Worm (Caenorhabditis elegans) whole organism, L3 larva: ENCODE data around the gene srx-73.

Source experiments
- R02D3.7 ChIP-seq: fragments of 150-350 bp; optimal IDR thresholded peaks from 2 replicates; lab custom pipeline; 2014; ENCODE audit warnings: missing biosample characterization, missing genetic modification characterization
- ZK546.5 ChIP-seq: sonication (generic microtip); optimal IDR thresholded peaks from 2 replicates; lab custom pipeline; 2017; ENCODE audit warnings: missing biosample characterization, missing genetic modification characterization
- aly-2 ChIP-seq: fragments of 150-350 bp; optimal IDR thresholded peaks from 2 replicates; lab custom pipeline; 2014; ENCODE audit warnings: missing biosample characterization, missing genetic modification characterization
- ama-1 ChIP-seq: fragments of 150-350 bp; optimal IDR thresholded peaks from 2 replicates; lab custom pipeline; 2018
- ceh-16 ChIP-seq: sonication (generic microtip); optimal IDR thresholded peaks from 2 replicates; lab custom pipeline; 2017; ENCODE audit warnings: missing biosample characterization, missing genetic modification characterization
- ceh-28 ChIP-seq: fragments of 150-350 bp; optimal IDR thresholded peaks from 2 replicates; lab custom pipeline; 2014; ENCODE audit warnings: missing biosample characterization, missing genetic modification reagents, missing genetic modification characterization
- ceh-82 ChIP-seq: fragments of 150-350 bp; optimal IDR thresholded peaks from 2 replicates; lab custom pipeline; 2014; ENCODE audit warnings: missing biosample characterization, missing genetic modification characterization
- daf-12 ChIP-seq: fragments of 150-350 bp; optimal IDR thresholded peaks from 2 replicates; lab custom pipeline; 2014; ENCODE audit warnings: missing biosample characterization, missing genetic modification reagents, missing genetic modification characterization
- egl-27 ChIP-seq: sonication (generic microtip); optimal IDR thresholded peaks from 4 replicates; lab custom pipeline; 2017; ENCODE audit warnings: missing biosample characterization, missing genetic modification reagents, missing genetic modification characterization
- egl-5 ChIP-seq: fragments of 150-350 bp; optimal IDR thresholded peaks from 2 replicates; lab custom pipeline; 2017; ENCODE audit warnings: missing biosample characterization, missing genetic modification reagents, missing genetic modification characterization, inconsistent platforms
- elt-1 ChIP-seq: fragments of 150-350 bp; optimal IDR thresholded peaks from 2 replicates; lab custom pipeline; 2014; ENCODE audit warnings: missing biosample characterization, missing genetic modification characterization
- elt-2 ChIP-seq: sonication (generic microtip); optimal IDR thresholded peaks from 2 replicates; lab custom pipeline; 2016; ENCODE audit warnings: missing genetic modification reagents, mild to moderate bottlenecking, missing genetic modification characterization, missing compliant biosample characterization
- elt-3 ChIP-seq, 3 experiments: fragments of 150-350 bp in 1 of 3; sonication (generic microtip) in 2 of 3; optimal IDR thresholded peaks; 2 replicates in 2 of 3; 4 replicates in 1 of 3; lab custom pipeline; 2014 to 2017; ENCODE audit warnings: missing biosample characterization in 3 of 3, missing genetic modification characterization in 3 of 3
- eor-1 ChIP-seq, 2 experiments: fragments of 150-350 bp; optimal IDR thresholded peaks; 2 replicates each; lab custom pipeline; 2014 to 2018; ENCODE audit warnings: missing biosample characterization in 2 of 2, missing genetic modification characterization in 2 of 2
- fkh-2 ChIP-seq: fragments of 150-350 bp; optimal IDR thresholded peaks from 2 replicates; lab custom pipeline; 2014; ENCODE audit warnings: missing biosample characterization, missing genetic modification reagents, missing genetic modification characterization
- fos-1 ChIP-seq: fragments of 150-350 bp; optimal IDR thresholded peaks from 2 replicates; lab custom pipeline; 2014; ENCODE audit warnings: missing biosample characterization, missing genetic modification characterization
- lin-15B ChIP-seq: fragments of 150-350 bp; optimal IDR thresholded peaks from 2 replicates; lab custom pipeline; 2014; ENCODE audit warnings: missing biosample characterization, missing genetic modification characterization
- lsy-12 ChIP-seq: sonication (generic microtip); optimal IDR thresholded peaks from 2 replicates; lab custom pipeline; 2016; ENCODE audit warnings: mild to moderate bottlenecking, missing genetic modification characterization, missing compliant biosample characterization
- mdl-1 ChIP-seq: fragments of 150-350 bp; optimal IDR thresholded peaks from 2 replicates; lab custom pipeline; 2014; ENCODE audit warnings: missing biosample characterization, missing genetic modification characterization
- mml-1 ChIP-seq: fragments of 150-350 bp; sonication (generic microtip); optimal IDR thresholded peaks from 3 replicates; lab custom pipeline; 2014; ENCODE audit warnings: missing biosample characterization, missing genetic modification characterization
- nfya-1 ChIP-seq: sonication (generic microtip); optimal IDR thresholded peaks from 2 replicates; lab custom pipeline; 2017; ENCODE audit warnings: missing genetic modification characterization, mild to moderate bottlenecking, missing compliant biosample characterization, antibody characterized with exemption, moderate library complexity; ENCODE audit not compliant: insufficient read depth
- nhr-23 ChIP-seq: fragments of 150-350 bp; optimal IDR thresholded peaks from 2 replicates; lab custom pipeline; 2014; ENCODE audit warnings: missing biosample characterization, missing genetic modification reagents, missing genetic modification characterization
- nhr-237 ChIP-seq: fragments of 150-350 bp; optimal IDR thresholded peaks from 2 replicates; lab custom pipeline; 2014; ENCODE audit warnings: missing biosample characterization, missing genetic modification characterization
- nhr-25 ChIP-seq: sonication (generic microtip); optimal IDR thresholded peaks from 2 replicates; lab custom pipeline; 2017; ENCODE audit warnings: missing biosample characterization, missing genetic modification characterization
- nhr-43 ChIP-seq: sonication (generic microtip); optimal IDR thresholded peaks from 2 replicates; lab custom pipeline; 2016; ENCODE audit warnings: mild to moderate bottlenecking, missing genetic modification characterization, missing compliant biosample characterization; ENCODE audit not compliant: poor library complexity, severe bottlenecking
- nhr-76 ChIP-seq: fragments of 150-350 bp; sonication (generic microtip); optimal IDR thresholded peaks from 5 replicates; lab custom pipeline; 2014; ENCODE audit warnings: missing biosample characterization, missing genetic modification characterization
- nhr-77 ChIP-seq: fragments of 150-350 bp; optimal IDR thresholded peaks from 2 replicates; lab custom pipeline; 2014; ENCODE audit warnings: missing biosample characterization, missing genetic modification characterization
- pqm-1 ChIP-seq: fragments of 150-350 bp; optimal IDR thresholded peaks from 2 replicates; lab custom pipeline; 2017; ENCODE audit warnings: missing biosample characterization, missing genetic modification characterization, inconsistent platforms
- skn-1 ChIP-seq: fragments of 150-350 bp; optimal IDR thresholded peaks from 2 replicates; lab custom pipeline; 2014; ENCODE audit warnings: missing biosample characterization, missing genetic modification characterization
- snpc-4 ChIP-seq: fragments of 150-350 bp; optimal IDR thresholded peaks from 2 replicates; lab custom pipeline; 2014; ENCODE audit warnings: missing biosample characterization, missing genetic modification characterization
- tbx-2 ChIP-seq: sonication (generic microtip); optimal IDR thresholded peaks from 2 replicates; lab custom pipeline; 2016; ENCODE audit warnings: mild to moderate bottlenecking, missing genetic modification characterization, missing compliant biosample characterization
- unc-62 ChIP-seq: fragments of 150-350 bp; sonication (generic microtip); optimal IDR thresholded peaks from 4 replicates; lab custom pipeline; 2014; ENCODE audit warnings: missing biosample characterization, missing genetic modification reagents, missing genetic modification characterization
- zag-1 ChIP-seq: fragments of 150-350 bp; optimal IDR thresholded peaks from 2 replicates; lab custom pipeline; 2014; ENCODE audit warnings: missing biosample characterization, missing genetic modification characterization
- ztf-11 ChIP-seq: fragments of 150-350 bp; optimal IDR thresholded peaks from 2 replicates; lab custom pipeline; 2014; ENCODE audit warnings: missing biosample characterization, missing genetic modification characterization
- ztf-4 ChIP-seq: fragments of 150-350 bp; optimal IDR thresholded peaks from 2 replicates; lab custom pipeline; 2014; ENCODE audit warnings: missing biosample characterization, missing genetic modification characterization

srx-73 gene

ce11 chrV:4648527-4648926 lies 17.0 kb downstream of the srx-73 start, which contains the start of gene F41F3.8:
Gene F41F3.8, plus strand, starts transcription at chrV:4648827.
- no peak for TF ChIP-seq fkh-2 (tag; lab: Kevin White, UChicago)
- TF ChIP-seq elt-3 (tag; optimal IDR thresholded peaks at IDR 0.05; lab: Kevin White, UChicago), result peak in 1 of 3 experiments; percentile 20
- TF ChIP-seq ztf-11 (tag; lab: Kevin White, UChicago), result no peak
- TF ChIP-seq pqm-1 (tag; lab: Kevin White, UChicago), result no peak
- TF ChIP-seq nhr-23 (tag; lab: Kevin White, UChicago), result no peak
- TF ChIP-seq daf-12, result no peak

- no peak for TF ChIP-seq elt-3 (tag; optimal IDR thresholded peaks at IDR 0.05; lab: Kevin White, UChicago)
- TF ChIP-seq elt-2 (tag; lab: Kevin White, UChicago), result no peak
- peak; percentile 66 for TF ChIP-seq ama-1 (lab: Kevin White, UChicago)
- no peak for TF ChIP-seq ceh-82 (tag; lab: Kevin White, UChicago)
- TF ChIP-seq nhr-76 (tag; lab: Kevin White, UChicago), result no peak
- peak; percentile 76 for TF ChIP-seq nhr-25
- TF ChIP-seq lsy-12 (tag; lab: Kevin White, UChicago), result peak; percentile 19
- TF ChIP-seq nfya-1 (tag; lab: Kevin White, UChicago), result peak; percentile 18
These were observed 17.7 kb downstream of the srx-73 start, which contains the start of gene F41F3.3 for ce11 chrV:4647857-4648256. Gene F41F3.3, minus strand, starts transcription at chrV:4648239.

- TF ChIP-seq elt-2 (tag; lab: Kevin White, UChicago) (no peak), zag-1 (tag; lab: Kevin White, UChicago) (no peak), mml-1 (tag; lab: Kevin White, UChicago) (no peak), elt-3 (tag; optimal IDR thresholded peaks at IDR 0.05; lab: Kevin White, UChicago) (peak in 1 of 3 experiments; percentile 74), nhr-25 (peak; percentile 23), ama-1 (lab: Kevin White, UChicago) (peak; percentile 79), egl-27 (tag; lab: Kevin White, UChicago) (no peak), elt-1 (tag; lab: Kevin White, UChicago) (no peak), skn-1 (no peak), unc-62 (GFP tag; lab: Kevin White, UChicago) (no peak), ztf-4 (tag; lab: Kevin White, UChicago) (no peak), ceh-28 (tag; lab: Kevin White, UChicago) (no peak), nhr-43 (tag; lab: Kevin White, UChicago) (peak; percentile 79), mdl-1 (tag; lab: Kevin White, UChicago) (no peak)
These were observed 18.2 kb downstream of the srx-73 start for ce11 chrV:4647279-4647819.

DNA sequence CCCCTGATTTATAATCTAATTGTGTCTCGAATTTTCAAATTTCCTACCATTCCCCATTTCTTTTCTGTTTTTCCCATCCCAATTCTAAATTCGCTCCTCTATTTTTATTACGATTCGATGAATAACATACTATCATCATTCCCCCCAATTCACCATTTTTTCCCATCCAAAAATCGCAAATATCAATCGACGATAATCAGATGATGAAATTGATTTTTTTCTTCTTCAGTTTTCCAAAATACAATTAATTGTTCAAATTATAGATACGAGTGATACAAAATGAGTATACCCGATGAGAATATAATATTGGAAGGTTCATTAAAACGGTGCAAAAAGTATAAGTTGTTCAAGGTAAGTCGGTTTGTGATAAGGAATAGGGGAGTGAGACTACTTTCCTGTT lies 22.9 kb downstream of the srx-73 start, which contains the start of gene soc-1:
soc-1 (plus strand) TSS at position 262 of the 400 bp plus-strand sequence.
- no peak for TF ChIP-seq ceh-16 (tag; lab: Kevin White, UChicago)
- TF ChIP-seq ZK546.5 (tag; lab: Kevin White, UChicago), result no peak
- TF ChIP-seq skn-1, result no peak
- no peak for TF ChIP-seq nhr-237 (tag; lab: Kevin White, UChicago)
- TF ChIP-seq nhr-43 (tag; lab: Kevin White, UChicago), result no peak
- TF ChIP-seq R02D3.7 (tag; lab: Kevin White, UChicago), result no peak
- TF ChIP-seq unc-62 (GFP tag; lab: Kevin White, UChicago), result no peak
- TF ChIP-seq nhr-76 (tag; lab: Kevin White, UChicago), result no peak
- TF ChIP-seq fos-1 (tag; lab: Kevin White, UChicago), result no peak
- TF ChIP-seq ama-1 (lab: Kevin White, UChicago), result no peak
- TF ChIP-seq eor-1 (tag; optimal IDR thresholded peaks at IDR 0.05; lab: Kevin White, UChicago), result no peak
- TF ChIP-seq egl-5 (tag; lab: Kevin White, UChicago), result no peak
- no peak for TF ChIP-seq mdl-1 (tag; lab: Kevin White, UChicago)
- no peak for TF ChIP-seq nfya-1 (tag; lab: Kevin White, UChicago)
- TF ChIP-seq tbx-2 (tag; lab: Kevin White, UChicago), result no peak
- TF ChIP-seq snpc-4 (tag; lab: Kevin White, UChicago), result no peak
- TF ChIP-seq aly-2 (tag; lab: Kevin White, UChicago), result no peak
- TF ChIP-seq nhr-77 (tag; lab: Kevin White, UChicago), result no peak
- no peak for TF ChIP-seq elt-2 (tag; lab: Kevin White, UChicago)
- no peak for TF ChIP-seq lin-15B
